Fruit fly (Drosophila melanogaster): ENCODE results near the gene CG10748.

CG10748 gene

DNA sequence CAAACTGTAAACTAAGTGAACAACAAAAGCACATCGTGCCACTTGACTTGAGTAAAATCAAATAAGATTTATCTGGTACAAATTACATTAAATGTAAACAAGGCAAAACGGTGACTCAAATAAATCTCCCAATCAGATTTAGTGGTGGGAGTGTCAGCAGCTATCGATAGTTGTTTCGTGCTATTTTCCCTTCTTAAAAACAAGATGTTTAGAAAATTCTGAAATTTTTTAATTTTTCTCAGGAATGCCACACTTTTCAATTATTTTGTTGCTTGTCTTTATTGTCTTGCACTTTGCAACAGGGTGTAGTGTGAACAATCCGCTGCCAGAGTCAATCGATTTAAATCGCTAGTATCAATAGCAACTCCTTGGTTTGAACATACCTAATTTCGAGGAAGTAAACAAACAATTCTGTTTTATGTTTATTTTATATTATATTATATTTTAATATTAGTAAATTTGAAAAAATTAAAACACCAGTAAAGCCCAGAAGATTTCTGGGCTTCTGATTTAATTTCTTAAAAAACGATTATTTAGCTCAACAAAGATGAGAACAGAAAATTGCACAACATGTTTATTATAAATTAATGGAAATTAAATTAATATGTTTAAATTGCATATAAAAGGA is 43.1 kb upstream of the CG10748 start, which contains the start of gene MICAL-like (continued):
- TF ChIP-seq nmo (GFP tag; optimal IDR thresholded peaks at IDR 0.05) (no peak), CG15479 (GFP tag; optimal IDR thresholded peaks at IDR 0.05) (no peak), MBD-R2 (GFP tag; IDR thresholded peaks at IDR 0.05) (peak; percentile 65), CG9215 (GFP tag; IDR thresholded peaks at IDR 0.05) (no peak), CG1233 (GFP tag; optimal IDR thresholded peaks at IDR 0.05) (no peak), Fer2 (tag; optimal IDR thresholded peaks at IDR 0.05) (no peak), CG2678 (tag; optimal IDR thresholded peaks at IDR 0.05) (no peak), Dfd (GFP tag; optimal IDR thresholded peaks at IDR 0.05) (no peak), Gsc (GFP tag; IDR thresholded peaks at IDR 0.05) (no peak), CG7357 (GFP tag; IDR thresholded peaks at IDR 0.05) (peak; percentile 78), CG2120 (GFP tag; optimal IDR thresholded peaks at IDR 0.05) (peak; percentile 33), Poxn (GFP tag; IDR thresholded peaks at IDR 0.05) (no peak), CG13424 (tag; optimal IDR thresholded peaks at IDR 0.05) (no peak), Nf-YB (GFP tag; optimal IDR thresholded peaks at IDR 0.05) (no peak), CG11093 (GFP tag; IDR thresholded peaks at IDR 0.05) (no peak), btn (GFP tag; optimal IDR thresholded peaks at IDR 0.05) (no peak), CG17361 (GFP tag; IDR thresholded peaks at IDR 0.05) (no peak; the same call in 2 of the 3 replicates), CG13894 (tag; optimal IDR thresholded peaks at IDR 0.05) (no peak), Doc2 (GFP tag; IDR thresholded peaks at IDR 0.05) (no peak), br (optimal IDR thresholded peaks at IDR 0.05) (no peak), CG15601 (tag; optimal IDR thresholded peaks at IDR 0.05) (no peak), GATAe (GFP tag; conservative IDR thresholded peaks at IDR 0.05) (no peak), CG10274 (GFP tag; optimal IDR thresholded peaks at IDR 0.05) (no peak), NFAT (GFP tag; IDR thresholded peaks at IDR 0.05) (peak; percentile 50; the same call in 1 of the 2 replicates), Asciz (GFP tag; optimal IDR thresholded peaks at IDR 0.05) (no peak), CG16815 (GFP tag; optimal IDR thresholded peaks at IDR 0.05) (no peak), H15 (GFP tag; IDR thresholded peaks at IDR 0.05) (no peak), sim (GFP tag; IDR thresholded peaks at IDR 0.05) (no peak), Hsf (GFP tag; optimal IDR thresholded peaks at IDR 0.05) (no peak), ro (GFP tag; IDR thresholded peaks at IDR 0.05) (no peak), croc (GFP tag; conservative IDR thresholded peaks at IDR 0.05) (no peak), CG34224 (GFP tag; IDR thresholded peaks at IDR 0.05; ENCODE audit: partially characterized antibody) (peak; percentile 79), CG4404 (GFP tag; IDR thresholded peaks at IDR 0.05) (peak; percentile 30), Sin3A (optimal IDR thresholded peaks at IDR 0.05) (no peak), Hey (tag; optimal IDR thresholded peaks at IDR 0.05) (no peak), maf-S (GFP tag; optimal IDR thresholded peaks at IDR 0.05) (no peak), emc (GFP tag; optimal IDR thresholded peaks at IDR 0.05) (no peak), CG11456 (GFP tag; IDR thresholded peaks at IDR 0.05) (peak; percentile 4; the same call in 1 of the 3 replicates), CG11247 (GFP tag; IDR thresholded peaks at IDR 0.05) (0 out of 2 replicates have a peak, but pooled peaks have one; percentile 14), pnt (GFP tag; optimal IDR thresholded peaks at IDR 0.05) (peak; percentile 27), ash1 (GFP tag; optimal IDR thresholded peaks at IDR 0.05) (no peak), luna (GFP tag; optimal IDR thresholded peaks at IDR 0.05) (no peak), grau (tag; optimal IDR thresholded peaks at IDR 0.05) (no peak), CG12769 (tag; optimal IDR thresholded peaks at IDR 0.05) (no peak), Atf3 (GFP tag; optimal IDR thresholded peaks at IDR 0.05) (peak; percentile 18), CkIIα-i1 (GFP tag; IDR thresholded peaks at IDR 0.05) (no peak), CG17568 (GFP tag; optimal IDR thresholded peaks at IDR 0.05) (no peak), Hand (GFP tag; optimal IDR thresholded peaks at IDR 0.05) (no peak), Fer3 (tag; optimal IDR thresholded peaks at IDR 0.05) (no peak), peb (GFP tag; IDR thresholded peaks at IDR 0.05) (no peak), CG34422 (GFP tag; IDR thresholded peaks at IDR 0.05) (peak; percentile 27; the same call in 1 of the 3 replicates), CG3065 (GFP tag; optimal IDR thresholded peaks at IDR 0.05) (no peak)

Measured in whole organism, embryonic.